Fruit fly (Drosophila melanogaster) whole organism, prepupa: ENCODE results near the gene retinin.
A peak's percentile ranks its signal among the peaks of the same experiment; 100 is the strongest.

ENCODE experiments used
- Blimp-1 ChIP-seq: fragments of 200-800 bp; sonication (Bioruptor generic); optimal IDR thresholded peaks from 3 replicates; lab custom pipeline; 2017; ENCODE audit warnings: missing biosample characterization, missing genetic modification characterization, mild to moderate bottlenecking, moderate library complexity, missing genetic modification reagents
- CG10669 ChIP-seq: fragments of 200-800 bp; sonication (Bioruptor generic); optimal IDR thresholded peaks from 3 replicates; lab custom pipeline; 2018; ENCODE audit warnings: missing biosample characterization, mild to moderate bottlenecking, missing genetic modification characterization, moderate library complexity
- CG11294 ChIP-seq: fragments of 200-800 bp; sonication (Bioruptor generic); IDR thresholded peaks from 2 replicates; pipeline ENCODE4 v1.3.6; 2022; ENCODE audit warnings: missing biosample characterization, missing genetic modification characterization
- CG11762 ChIP-seq: fragments of 200-800 bp; sonication (Bioruptor generic); optimal IDR thresholded peaks from 3 replicates; lab custom pipeline; 2016; ENCODE audit warnings: missing biosample characterization, missing genetic modification characterization; ENCODE audit not compliant: insufficient read depth
- CG15336 ChIP-seq: fragments of 200-800 bp; sonication (Bioruptor generic); IDR thresholded peaks from 2 replicates; pipeline ENCODE4 v1.3.6; 2022; ENCODE audit warnings: missing biosample characterization, missing genetic modification characterization
- CG1621 ChIP-seq: fragments of 200-800 bp; sonication (Bioruptor generic); optimal IDR thresholded peaks from 3 replicates; lab custom pipeline; 2018; ENCODE audit warnings: missing biosample characterization, mild to moderate bottlenecking, missing genetic modification characterization
- CG16779 ChIP-seq: fragments of 200-800 bp; sonication (Bioruptor generic); optimal IDR thresholded peaks from 3 replicates; lab custom pipeline; 2017; ENCODE audit warnings: missing biosample characterization, mild to moderate bottlenecking, missing genetic modification characterization
- CG3032 ChIP-seq: fragments of 200-800 bp; optimal IDR thresholded peaks from 2 replicates; lab custom pipeline; 2019; ENCODE audit warnings: missing biosample characterization, mild to moderate bottlenecking, missing genetic modification characterization, moderate library complexity
- CG32006 ChIP-seq: fragments of 200-800 bp; sonication (Bioruptor generic); optimal IDR thresholded peaks from 3 replicates; lab custom pipeline; 2017; ENCODE audit warnings: missing biosample characterization, mild to moderate bottlenecking, missing genetic modification characterization
- CG34406 ChIP-seq: fragments of 200-800 bp; sonication (Bioruptor generic); optimal IDR thresholded peaks from 3 replicates; lab custom pipeline; 2016; ENCODE audit warnings: missing biosample characterization, missing genetic modification characterization
- CG3919 ChIP-seq: fragments of 200-800 bp; sonication (Bioruptor generic); optimal IDR thresholded peaks from 3 replicates; lab custom pipeline; 2016; ENCODE audit warnings: missing biosample characterization, missing genetic modification characterization
- CG4318 ChIP-seq: fragments of 200-800 bp; sonication (Bioruptor generic); optimal IDR thresholded peaks from 3 replicates; lab custom pipeline; 2017; ENCODE audit warnings: missing biosample characterization, mild to moderate bottlenecking, missing genetic modification characterization
- CG6163 ChIP-seq: fragments of 200-800 bp; sonication (Bioruptor generic); IDR thresholded peaks from 3 replicates; pipeline ENCODE4 v1.3.6; 2022; ENCODE audit warnings: missing biosample characterization, missing genetic modification characterization
- CG6276 ChIP-seq: fragments of 200-800 bp; sonication (Bioruptor generic); optimal IDR thresholded peaks from 2 replicates; lab custom pipeline; 2017; ENCODE audit warnings: missing biosample characterization, mild to moderate bottlenecking, missing genetic modification characterization
- CG6854 ChIP-seq: fragments of 200-800 bp; sonication (Bioruptor generic); optimal IDR thresholded peaks from 2 replicates; lab custom pipeline; 2017; ENCODE audit warnings: missing biosample characterization, mild to moderate bottlenecking, missing genetic modification characterization
- CG7368 ChIP-seq: fragments of 200-800 bp; sonication (Bioruptor generic); optimal IDR thresholded peaks from 3 replicates; lab custom pipeline; 2016; ENCODE audit warnings: missing biosample characterization, missing genetic modification characterization
- CG8119 ChIP-seq: fragments of 200-800 bp; sonication (Bioruptor generic); IDR thresholded peaks from 3 replicates; pipeline ENCODE4 v1.3.6; 2022; ENCODE audit warnings: missing biosample characterization, missing genetic modification characterization
- Eip75B ChIP-seq: fragments of 200-800 bp; sonication (Bioruptor generic); optimal IDR thresholded peaks from 3 replicates; lab custom pipeline; 2016; ENCODE audit warnings: missing biosample characterization, missing genetic modification characterization
- Eip78C ChIP-seq: fragments of 200-800 bp; sonication (Bioruptor generic); peaks from one replicate; lab custom pipeline; 2016; ENCODE audit warnings: missing biosample characterization, missing genetic modification characterization
- Eip93F ChIP-seq: fragments of 200-800 bp; sonication (Bioruptor generic); optimal IDR thresholded peaks from 2 replicates; lab custom pipeline; 2016; ENCODE audit warnings: missing biosample characterization, mild to moderate bottlenecking, missing genetic modification characterization
- Ets21C ChIP-seq: fragments of 200-800 bp; sonication (Bioruptor generic); optimal IDR thresholded peaks from 3 replicates; lab custom pipeline; 2016; ENCODE audit warnings: missing biosample characterization, missing genetic modification characterization
- Ets96B ChIP-seq: fragments of 200-800 bp; optimal IDR thresholded peaks from 2 replicates; lab custom pipeline; 2019; ENCODE audit warnings: missing biosample characterization, mild to moderate bottlenecking, missing genetic modification characterization, moderate library complexity
- Hr38 ChIP-seq: sonication (Bioruptor generic); optimal IDR thresholded peaks from 2 replicates; lab custom pipeline; 2016; ENCODE audit warnings: missing biosample characterization, missing genetic modification characterization
- Hr39 ChIP-seq: fragments of 200-800 bp; sonication (Bioruptor generic); optimal IDR thresholded peaks from 2 replicates; lab custom pipeline; 2016; ENCODE audit warnings: missing biosample characterization, missing genetic modification characterization
- Hr4 ChIP-seq: fragments of 200-800 bp; sonication (Bioruptor generic); optimal IDR thresholded peaks from 3 replicates; lab custom pipeline; 2016; ENCODE audit warnings: missing biosample characterization, missing genetic modification characterization
- Lpt ChIP-seq: fragments of 200-800 bp; sonication (Bioruptor generic); optimal IDR thresholded peaks from 3 replicates; lab custom pipeline; 2016; ENCODE audit warnings: missing biosample characterization, missing genetic modification characterization
- Met ChIP-seq: fragments of 200-800 bp; sonication (Bioruptor generic); optimal IDR thresholded peaks from 3 replicates; lab custom pipeline; 2016; ENCODE audit warnings: missing biosample characterization, missing genetic modification characterization
- OdsH ChIP-seq: fragments of 200-800 bp; sonication (Bioruptor generic); optimal IDR thresholded peaks from 3 replicates; lab custom pipeline; 2016; ENCODE audit warnings: missing biosample characterization, missing genetic modification characterization
- Sox14 ChIP-seq: fragments of 200-800 bp; sonication (Bioruptor generic); optimal IDR thresholded peaks from 3 replicates; lab custom pipeline; 2016; ENCODE audit warnings: missing biosample characterization, missing genetic modification characterization
- dsx ChIP-seq: fragments of 200-800 bp; optimal IDR thresholded peaks from 3 replicates; lab custom pipeline; 2019; ENCODE audit warnings: missing biosample characterization, mild to moderate bottlenecking, missing genetic modification characterization, moderate library complexity; ENCODE audit not compliant: poor library complexity, severe bottlenecking
- eg ChIP-seq: fragments of 200-800 bp; sonication (Bioruptor generic); IDR thresholded peaks from 3 replicates; pipeline ENCODE4 v1.3.6; 2022; ENCODE audit warnings: missing biosample characterization, missing genetic modification characterization
- esn ChIP-seq: fragments of 200-800 bp; sonication (Bioruptor generic); optimal IDR thresholded peaks from 2 replicates; lab custom pipeline; 2016; ENCODE audit warnings: missing biosample characterization, mild to moderate bottlenecking, missing genetic modification characterization, moderate library complexity
- fd85E ChIP-seq: fragments of 200-800 bp; sonication (Bioruptor generic); optimal IDR thresholded peaks from 3 replicates; lab custom pipeline; 2016; ENCODE audit warnings: missing biosample characterization, missing genetic modification characterization
- fkh ChIP-seq: fragments of 200-800 bp; sonication (Bioruptor generic); optimal IDR thresholded peaks from 3 replicates; lab custom pipeline; 2017; ENCODE audit warnings: missing biosample characterization, mild to moderate bottlenecking, missing genetic modification characterization, moderate library complexity
- lz ChIP-seq: fragments of 200-800 bp; sonication (Bioruptor generic); optimal IDR thresholded peaks from 3 replicates; lab custom pipeline; 2016; ENCODE audit warnings: missing biosample characterization, missing genetic modification characterization
- pdm3 ChIP-seq: fragments of 200-800 bp; sonication (Bioruptor generic); optimal IDR thresholded peaks from 3 replicates; lab custom pipeline; 2016; ENCODE audit warnings: missing biosample characterization, missing genetic modification characterization
- salr ChIP-seq, 2 experiments: fragments of 200-800 bp; sonication (Bioruptor generic); optimal IDR thresholded peaks; 3 replicates each; lab custom pipeline; 2016 to 2018; ENCODE audit warnings: missing biosample characterization in 2 of 2, missing genetic modification characterization in 2 of 2, mild to moderate bottlenecking in 1 of 2
- ss ChIP-seq, 2 experiments: fragments of 200-800 bp; sonication (Bioruptor generic); optimal IDR thresholded peaks; 2 replicates in 1 of 2; 3 replicates in 1 of 2; lab custom pipeline; 2017 to 2018; ENCODE audit warnings: mild to moderate bottlenecking in 2 of 2, missing biosample characterization in 2 of 2, missing genetic modification characterization in 2 of 2, moderate library complexity in 1 of 2
- topi ChIP-seq: fragments of 200-800 bp; sonication (Bioruptor generic); optimal IDR thresholded peaks from 3 replicates; lab custom pipeline; 2016; ENCODE audit warnings: missing biosample characterization, missing genetic modification characterization

Gene retinin

dm6 chr3L:16338703-16339102 lies 7.0 kb downstream of the retinin start, which contains the start of gene CG4998:
Gene CG4998, plus strand, starts transcription at chr3L:16339003.
- TF ChIP-seq Blimp-1 = peak; percentile 75
- no peak for TF ChIP-seq Sox14 (GFP tag; lab: Kevin White, UChicago)
- TF ChIP-seq OdsH (GFP tag; lab: Kevin White, UChicago) = no peak
- no peak for TF ChIP-seq CG15336 (GFP tag; lab: Robert Waterston, UW)

- peak; percentile 9 for TF ChIP-seq CG34406 (GFP tag; lab: Kevin White, UChicago)
- TF ChIP-seq Ets21C (GFP tag; lab: Kevin White, UChicago) = no peak
- TF ChIP-seq Eip78C (GFP tag; lab: Kevin White, UChicago) = peak; percentile 81
- TF ChIP-seq salr (GFP tag; optimal IDR thresholded peaks at IDR 0.05; lab: Kevin White, UChicago) = peak in 1 of 2 experiments; percentile 15
- TF ChIP-seq CG3919 (GFP tag; lab: Kevin White, UChicago) = no peak
- TF ChIP-seq CG4318 (GFP tag; lab: Kevin White, UChicago) = peak; percentile 28
- TF ChIP-seq Hr4 (GFP tag; lab: Kevin White, UChicago) = peak; percentile 64
- TF ChIP-seq eg = peak; percentile 31; the same call in 1 of the 3 replicates
- peak; percentile 34; the same call in 1 of the 3 replicates for TF ChIP-seq CG6163 (GFP tag; lab: Robert Waterston, UW)
- peak; percentile 69 for TF ChIP-seq CG15336 (GFP tag; lab: Robert Waterston, UW)
- TF ChIP-seq Blimp-1 = no peak
- peak; percentile 74 for TF ChIP-seq CG8119 (GFP tag; lab: Robert Waterston, UW)
- TF ChIP-seq, all 60 proteins: peak for 9
These were observed 7.7 kb downstream of the retinin start for dm6 chr3L:16339463-16339862.

- TF ChIP-seq Blimp-1 = peak; percentile 90
- no peak for TF ChIP-seq topi (GFP tag; lab: Kevin White, UChicago)
These were observed 8.1 kb downstream of the retinin start for dm6 chr3L:16339873-16340272.

- TF ChIP-seq CG32006 (GFP tag; lab: Kevin White, UChicago) = no peak
- no peak for TF ChIP-seq Eip93F
- no peak for TF ChIP-seq CG6854 (GFP tag; lab: Kevin White, UChicago)
- TF ChIP-seq pdm3 (GFP tag; lab: Kevin White, UChicago) = no peak
- no peak for TF ChIP-seq Ets21C (GFP tag; lab: Kevin White, UChicago)
- no peak for TF ChIP-seq fd85E (GFP tag; lab: Kevin White, UChicago)
- no peak for TF ChIP-seq dsx
- no peak for TF ChIP-seq CG3919 (GFP tag; lab: Kevin White, UChicago)
- TF ChIP-seq fkh (GFP tag; lab: Kevin White, UChicago) = no peak
- no peak for TF ChIP-seq ss (GFP tag; optimal IDR thresholded peaks at IDR 0.05; lab: Kevin White, UChicago)
- TF ChIP-seq Hr38 (GFP tag; lab: Kevin White, UChicago) = no peak
- no peak for TF ChIP-seq Met
- no peak for TF ChIP-seq Ets96B (tag; lab: Kevin White, UChicago)
These were observed 14.3 kb downstream of the retinin start, which contains the start of gene CG33257 for dm6 chr3L:16346023-16346422. Gene CG33257, plus strand, starts transcription at chr3L:16346323.

- no peak for TF ChIP-seq Hr4 (GFP tag; lab: Kevin White, UChicago)
- no peak for TF ChIP-seq esn (GFP tag; lab: Kevin White, UChicago)
- TF ChIP-seq CG16779 (tag; lab: Kevin White, UChicago) = no peak
- TF ChIP-seq Lpt (GFP tag; lab: Kevin White, UChicago) = no peak
These were observed 16.2 kb downstream of the retinin start, which contains the start of gene mRpS34 for dm6 chr3L:16347914-16348313. Gene mRpS34, plus strand, starts transcription at chr3L:16348074.

dm6 chr3L:16349686-16350085 lies 18.0 kb downstream of the retinin start:
- TF ChIP-seq CG3032 (tag; lab: Kevin White, UChicago) = no peak
- TF ChIP-seq CG3919 (GFP tag; lab: Kevin White, UChicago) = no peak
- no peak for TF ChIP-seq CG6276
- no peak for TF ChIP-seq dsx
- no peak for TF ChIP-seq CG10669 (GFP tag; lab: Kevin White, UChicago)
- no peak for TF ChIP-seq CG11294 (GFP tag; lab: Robert Waterston, UW)
- TF ChIP-seq CG11762 (GFP tag; lab: Kevin White, UChicago) = no peak
- TF ChIP-seq CG16779 (tag; lab: Kevin White, UChicago) = no peak
- TF ChIP-seq lz (GFP tag; lab: Kevin White, UChicago) = no peak
- TF ChIP-seq CG1621 (tag; lab: Kevin White, UChicago) = no peak
- TF ChIP-seq ss (GFP tag; optimal IDR thresholded peaks at IDR 0.05; lab: Kevin White, UChicago) = no peak
- TF ChIP-seq CG34406 (GFP tag; lab: Kevin White, UChicago) = no peak
- TF ChIP-seq CG15336 (GFP tag; lab: Robert Waterston, UW) = no peak
- TF ChIP-seq CG7368 (GFP tag; lab: Kevin White, UChicago) = no peak
- no peak for TF ChIP-seq Eip93F
- no peak for TF ChIP-seq Hr39 (GFP tag; lab: Kevin White, UChicago)
- TF ChIP-seq pdm3 (GFP tag; lab: Kevin White, UChicago) = no peak
- no peak for TF ChIP-seq Eip75B (GFP tag; lab: Kevin White, UChicago)
